Fruit fly (Drosophila melanogaster) whole organism, wandering third instar larva: ENCODE results near the gene Ptp61F.

Experiments used
- Abd-B ChIP-seq: fragments of >200 bp; optimal IDR thresholded peaks from 2 replicates; lab custom pipeline; 2017; ENCODE audit warnings: missing biosample characterization, missing genetic modification characterization
- CG9705 ChIP-seq: fragments of 200-800 bp; sonication (Bioruptor generic); optimal IDR thresholded peaks from 2 replicates; lab custom pipeline; 2018; ENCODE audit warnings: missing biosample characterization, mild to moderate bottlenecking, missing genetic modification characterization
- HLH106 ChIP-seq: fragments of 200-800 bp; optimal IDR thresholded peaks from 3 replicates; lab custom pipeline; 2019; ENCODE audit warnings: missing biosample characterization, mild to moderate bottlenecking, missing genetic modification characterization, moderate library complexity
- Hr78 ChIP-seq: fragments of >200 bp; optimal IDR thresholded peaks from 2 replicates; lab custom pipeline; 2017; ENCODE audit warnings: missing biosample characterization, missing genetic modification characterization
- Rel ChIP-seq, 2 experiments: fragments of 200-800 bp; sonication (Bioruptor generic) in 1 of 2; optimal IDR thresholded peaks; 2 replicates in 1 of 2; 3 replicates in 1 of 2; lab custom pipeline; 2016 to 2019; ENCODE audit warnings: mild to moderate bottlenecking in 2 of 2, missing biosample characterization in 2 of 2, missing genetic modification characterization in 2 of 2, moderate library complexity in 1 of 2
- lola ChIP-seq: fragments of >200 bp; optimal IDR thresholded peaks from 2 replicates; lab custom pipeline; 2017; ENCODE audit warnings: missing biosample characterization, missing genetic modification characterization
- pan ChIP-seq: fragments of >200 bp; optimal IDR thresholded peaks from 2 replicates; lab custom pipeline; 2017
- psq ChIP-seq: fragments of 200-800 bp; sonication (Bioruptor generic); optimal IDR thresholded peaks from 3 replicates; lab custom pipeline; 2017; ENCODE audit warnings: missing biosample characterization, mild to moderate bottlenecking, missing genetic modification characterization, moderate library complexity
- sv ChIP-seq: fragments of 200-800 bp; sonication (Bioruptor generic); optimal IDR thresholded peaks from 3 replicates; lab custom pipeline; 2016; ENCODE audit warnings: missing biosample characterization, missing genetic modification characterization
- usp ChIP-seq: fragments of >200 bp; optimal IDR thresholded peaks from 2 replicates; lab custom pipeline; 2017; ENCODE audit warnings: missing biosample characterization, missing genetic modification characterization
- woc ChIP-seq: sonication (Bioruptor generic); optimal IDR thresholded peaks from 2 replicates; lab custom pipeline; 2016; ENCODE audit warnings: missing biosample characterization, mild to moderate bottlenecking, missing genetic modification characterization

dm6 chr3L:1414032-1414431 is 61.0 kb downstream of the Ptp61F start:
- peak; percentile 22 for TF ChIP-seq psq (GFP tag; lab: Kevin White, UChicago)
- no peak for TF ChIP-seq pan (lab: Kevin White, UChicago)
- TF ChIP-seq woc (GFP tag; lab: Kevin White, UChicago): no peak
- TF ChIP-seq lola (GFP tag; lab: Kevin White, UChicago): no peak
- TF ChIP-seq Rel (GFP tag; optimal IDR thresholded peaks at IDR 0.05; lab: Kevin White, UChicago): no peak
- no peak for TF ChIP-seq Rel (tag; optimal IDR thresholded peaks at IDR 0.05; lab: Kevin White, UChicago)
- no peak for TF ChIP-seq Abd-B (GFP tag; lab: Kevin White, UChicago)
- TF ChIP-seq CG9705: no peak
- TF ChIP-seq sv (GFP tag; lab: Kevin White, UChicago): no peak
- no peak for TF ChIP-seq Hr78 (GFP tag; lab: Kevin White, UChicago)
- no peak for TF ChIP-seq usp (GFP tag; lab: Kevin White, UChicago)
- TF ChIP-seq HLH106 (tag; lab: Kevin White, UChicago): no peak
